Fruit fly (Drosophila melanogaster) whole organism, embryonic: Measurements from ENCODE around the gene CG15019.

Experiments
- BEAF-32 ChIP-seq: fragments of 200-800 bp; sonication (Bioruptor generic); optimal IDR thresholded peaks from 3 replicates; lab custom pipeline; 2017; ENCODE audit warnings: missing biosample characterization, missing genetic modification characterization, mild to moderate bottlenecking, moderate library complexity, missing genetic modification reagents
- CG10462 ChIP-seq: fragments of 200-800 bp; sonication (Bioruptor generic); optimal IDR thresholded peaks from 2 replicates; lab custom pipeline; 2016; ENCODE audit warnings: missing biosample characterization, missing genetic modification characterization
- CG11504 ChIP-seq: fragments of 200-800 bp; sonication (Bioruptor generic); optimal IDR thresholded peaks from 3 replicates; lab custom pipeline; 2019; ENCODE audit warnings: missing biosample characterization, mild to moderate bottlenecking, missing genetic modification characterization, moderate library complexity
- CG13894 ChIP-seq: fragments of 200-800 bp; sonication (Bioruptor generic); optimal IDR thresholded peaks from 3 replicates; lab custom pipeline; 2018; ENCODE audit warnings: missing biosample characterization, mild to moderate bottlenecking, missing genetic modification characterization, moderate library complexity
- CG1647 ChIP-seq: fragments of 200-800 bp; sonication (Bioruptor generic); optimal IDR thresholded peaks from 3 replicates; lab custom pipeline; 2016; ENCODE audit warnings: missing biosample characterization, missing genetic modification characterization
- CG16813 ChIP-seq: fragments of 200-800 bp; sonication (Bioruptor generic); IDR thresholded peaks from 3 replicates; pipeline ENCODE4 v1.3.6; 2022; ENCODE audit warnings: missing biosample characterization, missing genetic modification characterization; ENCODE audit not compliant: partially characterized antibody
- CG17186 ChIP-seq: fragments of 200-800 bp; sonication (Bioruptor generic); optimal IDR thresholded peaks from 3 replicates; lab custom pipeline; 2017; ENCODE audit warnings: missing biosample characterization, missing genetic modification reagents, missing genetic modification characterization
- CG17328 ChIP-seq: fragments of 200-800 bp; sonication (Bioruptor generic); IDR thresholded peaks from 2 replicates; pipeline ENCODE4 v1.3.6; 2022; ENCODE audit warnings: missing biosample characterization, missing genetic modification characterization
- CG17568 ChIP-seq: fragments of 200-800 bp; sonication (Bioruptor generic); optimal IDR thresholded peaks from 2 replicates; lab custom pipeline; 2018; ENCODE audit warnings: missing biosample characterization, mild to moderate bottlenecking, missing genetic modification characterization, moderate library complexity
- CG31224 ChIP-seq: fragments of 200-800 bp; sonication (Bioruptor generic); IDR thresholded peaks from 2 replicates; pipeline ENCODE4 v1.3.6; 2022; ENCODE audit warnings: missing biosample characterization, missing genetic modification characterization
- CG32532 ChIP-seq: fragments of 200-800 bp; sonication (Bioruptor generic); IDR thresholded peaks from 2 replicates; pipeline ENCODE4 v1.3.6; 2022; ENCODE audit warnings: missing biosample characterization, missing genetic modification characterization
- CG34224 ChIP-seq: fragments of 200-800 bp; sonication (Bioruptor generic); IDR thresholded peaks from 3 replicates; pipeline ENCODE4 v1.3.6; 2022; ENCODE audit warnings: missing biosample characterization, missing genetic modification characterization; ENCODE audit not compliant: partially characterized antibody
- CG3995 ChIP-seq: fragments of 200-800 bp; sonication (Bioruptor generic); optimal IDR thresholded peaks from 3 replicates; lab custom pipeline; 2016; ENCODE audit warnings: missing biosample characterization, missing genetic modification characterization
- CG4617 ChIP-seq: fragments of 200-800 bp; sonication (Bioruptor generic); optimal IDR thresholded peaks from 3 replicates; lab custom pipeline; 2016; ENCODE audit warnings: missing biosample characterization, missing genetic modification characterization, borderline replicate concordance
- CG5180 ChIP-seq: fragments of 200-800 bp; sonication (Bioruptor generic); optimal IDR thresholded peaks from 3 replicates; lab custom pipeline; 2017; ENCODE audit warnings: missing biosample characterization, missing genetic modification characterization, mild to moderate bottlenecking, moderate library complexity, missing genetic modification reagents
- CG6791 ChIP-seq: fragments of 200-800 bp; sonication (Bioruptor generic); IDR thresholded peaks from 3 replicates; pipeline ENCODE4 v1.3.6; 2022; ENCODE audit warnings: missing biosample characterization, missing genetic modification characterization; ENCODE audit not compliant: partially characterized antibody
- CG9437 ChIP-seq: fragments of 200-800 bp; sonication (Bioruptor generic); optimal IDR thresholded peaks from 2 replicates; lab custom pipeline; 2018; ENCODE audit warnings: missing biosample characterization, mild to moderate bottlenecking, missing genetic modification characterization
- CG9876 ChIP-seq: fragments of 200-800 bp; sonication (Bioruptor generic); optimal IDR thresholded peaks from 2 replicates; lab custom pipeline; 2016; ENCODE audit warnings: missing biosample characterization, missing genetic modification characterization
- CHES-1-like ChIP-seq: fragments of 200-800 bp; sonication (Bioruptor generic); optimal IDR thresholded peaks from 2 replicates; lab custom pipeline; 2016; ENCODE audit warnings: missing biosample characterization, missing genetic modification characterization
- Fer2 ChIP-seq: fragments of 200-800 bp; sonication (Bioruptor generic); optimal IDR thresholded peaks from 2 replicates; lab custom pipeline; 2018; ENCODE audit warnings: missing biosample characterization, mild to moderate bottlenecking, missing genetic modification characterization, moderate library complexity
- Gsc ChIP-seq: fragments of 200-800 bp; sonication (Bioruptor generic); IDR thresholded peaks from 2 replicates; pipeline ENCODE4 v1.3.6; 2022; ENCODE audit warnings: missing biosample characterization, missing genetic modification characterization
- HHEX ChIP-seq: fragments of 200-800 bp; sonication (Bioruptor generic); optimal IDR thresholded peaks from 3 replicates; lab custom pipeline; 2017; ENCODE audit warnings: missing biosample characterization, mild to moderate bottlenecking, missing genetic modification characterization, missing genetic modification reagents
- HmgZ ChIP-seq: fragments of 200-800 bp; sonication (Bioruptor generic); optimal IDR thresholded peaks from 2 replicates; lab custom pipeline; 2018; ENCODE audit warnings: missing biosample characterization, mild to moderate bottlenecking, missing genetic modification characterization
- Lhr ChIP-seq: fragments of 200-800 bp; sonication (Bioruptor generic); optimal IDR thresholded peaks from 3 replicates; lab custom pipeline; 2017; ENCODE audit warnings: mild to moderate bottlenecking, missing biosample characterization, missing genetic modification reagents, missing genetic modification characterization
- Med ChIP-seq: fragments of 200-800 bp; sonication (Bioruptor generic); peaks from one replicate; lab custom pipeline; 2016; ENCODE audit warnings: missing biosample characterization, missing genetic modification characterization, mild to moderate bottlenecking, inconsistent platforms, moderate library complexity
- NC2α ChIP-seq: fragments of 200-800 bp; sonication (Bioruptor generic); optimal IDR thresholded peaks from 2 replicates; lab custom pipeline; 2016; ENCODE audit warnings: missing biosample characterization, missing genetic modification characterization
- Scr ChIP-seq: fragments of 200-800 bp; sonication (Bioruptor generic); IDR thresholded peaks from 2 replicates; pipeline ENCODE4 v1.3.6; 2022; ENCODE audit warnings: missing biosample characterization, missing genetic modification characterization; ENCODE audit not compliant: partially characterized antibody
- Xrp1 ChIP-seq: fragments of 200-800 bp; sonication (Bioruptor generic); IDR thresholded peaks from 2 replicates; pipeline ENCODE4 v1.3.6; 2022; ENCODE audit warnings: missing biosample characterization, missing genetic modification characterization
- ase ChIP-seq: fragments of 200-800 bp; sonication (Bioruptor generic); IDR thresholded peaks from 3 replicates; pipeline ENCODE4 v1.3.6; 2022; ENCODE audit warnings: missing biosample characterization, missing genetic modification characterization
- ato ChIP-seq: fragments of 200-800 bp; sonication (Bioruptor generic); IDR thresholded peaks from 2 replicates; pipeline ENCODE4 v1.3.6; 2022; ENCODE audit warnings: missing biosample characterization, missing genetic modification characterization; ENCODE audit not compliant: partially characterized antibody
- az2 ChIP-seq: fragments of 200-800 bp; sonication (Bioruptor generic); optimal IDR thresholded peaks from 3 replicates; lab custom pipeline; 2016; ENCODE audit warnings: missing biosample characterization, missing genetic modification characterization
- bcd ChIP-seq: fragments of 200-800 bp; sonication (Bioruptor generic); optimal IDR thresholded peaks from 2 replicates; lab custom pipeline; 2017; ENCODE audit warnings: missing biosample characterization, mild to moderate bottlenecking, missing genetic modification characterization
- chm ChIP-seq: fragments of 200-800 bp; sonication (Bioruptor generic); IDR thresholded peaks from 2 replicates; pipeline ENCODE4 v1.3.6; 2022; ENCODE audit warnings: missing biosample characterization, missing genetic modification characterization
- dpn ChIP-seq, 2 experiments: fragments of 200-800 bp; sonication (Bioruptor generic); optimal IDR thresholded peaks; 3 replicates each; lab custom pipeline; 2016; ENCODE audit warnings: missing biosample characterization in 2 of 2, missing genetic modification characterization in 2 of 2
- exex ChIP-seq: fragments of 200-800 bp; sonication (Bioruptor generic); optimal IDR thresholded peaks from 4 replicates; lab custom pipeline; 2018; ENCODE audit warnings: missing biosample characterization, mild to moderate bottlenecking, missing genetic modification characterization, moderate library complexity
- gem ChIP-seq: fragments of 200-800 bp; sonication (Bioruptor generic); optimal IDR thresholded peaks from 2 replicates; lab custom pipeline; 2019; ENCODE audit warnings: missing biosample characterization, mild to moderate bottlenecking, missing genetic modification characterization, moderate library complexity
- grn ChIP-seq: fragments of 200-800 bp; sonication (Bioruptor generic); optimal IDR thresholded peaks from 3 replicates; lab custom pipeline; 2017; ENCODE audit warnings: missing biosample characterization, missing genetic modification characterization
- mirr ChIP-seq: fragments of 200-800 bp; sonication (Bioruptor generic); optimal IDR thresholded peaks from 3 replicates; lab custom pipeline; 2018; ENCODE audit warnings: missing biosample characterization, mild to moderate bottlenecking, missing genetic modification characterization
- prd ChIP-seq, 3 experiments: fragments of >200 bp in 2 of 3; fragments of 200-800 bp in 1 of 3; sonication (Bioruptor generic) in 1 of 3; optimal IDR thresholded peaks in 2 of 3; IDR thresholded peaks in 1 of 3; 2 replicates in 2 of 3; 3 replicates in 1 of 3; pipeline versions ENCODE4 v1.3.6 to Lab custom; 2017 to 2022; ENCODE audit warnings: missing biosample characterization in 1 of 3, missing genetic modification characterization in 1 of 3
- sug ChIP-seq: fragments of 200-800 bp; optimal IDR thresholded peaks from 2 replicates; lab custom pipeline; 2019; ENCODE audit warnings: missing biosample characterization, mild to moderate bottlenecking, missing genetic modification characterization, moderate library complexity
- usp ChIP-seq: fragments of >200 bp; optimal IDR thresholded peaks from 2 replicates; lab custom pipeline; 2017; ENCODE audit warnings: missing biosample characterization, missing genetic modification characterization
- vnd ChIP-seq: fragments of 200-800 bp; sonication (Bioruptor generic); IDR thresholded peaks from 3 replicates; pipeline ENCODE4 v1.3.6; 2022; ENCODE audit warnings: missing biosample characterization, missing genetic modification characterization; ENCODE audit not compliant: partially characterized antibody
- vvl ChIP-seq: fragments of 200-800 bp; sonication (Bioruptor generic); IDR thresholded peaks from 2 replicates; pipeline ENCODE4 v1.3.6; 2022; ENCODE audit warnings: missing biosample characterization, missing genetic modification characterization
- zen2 ChIP-seq: fragments of 200-800 bp; sonication (Bioruptor generic); IDR thresholded peaks from 3 replicates; pipeline ENCODE4 v1.3.6; 2022; ENCODE audit warnings: missing biosample characterization, missing genetic modification characterization; ENCODE audit not compliant: partially characterized antibody

Gene CG15019

DNA sequence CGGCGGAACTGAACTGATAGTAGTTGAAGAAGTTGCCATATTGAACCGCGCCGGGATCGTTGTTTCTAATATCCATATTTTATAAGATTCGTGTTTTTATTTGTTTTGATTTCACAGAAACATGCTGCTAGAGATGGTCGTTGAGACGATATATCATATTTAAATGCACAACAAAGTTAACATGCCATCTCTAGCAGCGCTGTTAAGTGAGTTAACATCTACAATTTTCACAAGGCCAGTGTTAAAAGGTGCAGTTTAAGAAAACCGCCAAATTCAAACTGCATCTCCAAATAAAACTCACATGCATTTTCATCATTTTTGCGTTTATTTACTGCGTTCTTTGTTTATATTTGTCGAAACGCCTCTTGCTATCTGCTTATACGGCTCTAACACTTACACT lies 38.5 kb downstream of the CG15019 start, which contains the start of gene CG11342 (continued):
- TF ChIP-seq HmgZ (tag; lab: Kevin White, UChicago): peak; percentile 42
- TF ChIP-seq Fer2 (tag; lab: Kevin White, UChicago): no peak
- peak; percentile 86 for TF ChIP-seq Med (GFP tag; lab: Kevin White, UChicago)
- peak; percentile 78 for TF ChIP-seq CG6791
- no peak for TF ChIP-seq CG17328 (GFP tag; lab: Robert Waterston, UW)
- 0 out of 2 replicates have a peak, but pooled peaks have one; percentile 12 for TF ChIP-seq ato (GFP tag; lab: Robert Waterston, UW)
- TF ChIP-seq CG31224 (GFP tag; lab: Robert Waterston, UW): no peak
- no peak for TF ChIP-seq CG17568
- peak; percentile 88 for TF ChIP-seq CG34224 (GFP tag; lab: Robert Waterston, UW)
- no peak for TF ChIP-seq Lhr (GFP tag; lab: Kevin White, UChicago)
- peak; percentile 11 for TF ChIP-seq CHES-1-like (GFP tag; lab: Kevin White, UChicago)
- TF ChIP-seq CG3995 (GFP tag; lab: Kevin White, UChicago): no peak
- peak; percentile 78 for TF ChIP-seq CG16813 (GFP tag; lab: Robert Waterston, UW)
- no peak for TF ChIP-seq Xrp1 (GFP tag; lab: Robert Waterston, UW)
- TF ChIP-seq vnd (GFP tag; lab: Robert Waterston, UW): peak; percentile 64
- no peak for TF ChIP-seq CG1647 (GFP tag; lab: Kevin White, UChicago)
- peak; percentile 85 for TF ChIP-seq Scr (GFP tag; lab: Robert Waterston, UW)
- TF ChIP-seq prd (optimal IDR thresholded peaks at IDR 0.05; lab: Kevin White, UChicago): no peak
- TF ChIP-seq prd (GFP tag; IDR thresholded peaks at IDR 0.05; lab: Robert Waterston, UW): no peak
- peak; percentile 35 for TF ChIP-seq CG4617 (GFP tag; lab: Kevin White, UChicago)
- TF ChIP-seq vvl: 0 out of 2 replicates have a peak, but pooled peaks have one; percentile 13
- no peak for TF ChIP-seq CG13894 (tag; lab: Kevin White, UChicago)
- peak; percentile 83 for TF ChIP-seq zen2 (GFP tag; lab: Robert Waterston, UW)

DNA sequence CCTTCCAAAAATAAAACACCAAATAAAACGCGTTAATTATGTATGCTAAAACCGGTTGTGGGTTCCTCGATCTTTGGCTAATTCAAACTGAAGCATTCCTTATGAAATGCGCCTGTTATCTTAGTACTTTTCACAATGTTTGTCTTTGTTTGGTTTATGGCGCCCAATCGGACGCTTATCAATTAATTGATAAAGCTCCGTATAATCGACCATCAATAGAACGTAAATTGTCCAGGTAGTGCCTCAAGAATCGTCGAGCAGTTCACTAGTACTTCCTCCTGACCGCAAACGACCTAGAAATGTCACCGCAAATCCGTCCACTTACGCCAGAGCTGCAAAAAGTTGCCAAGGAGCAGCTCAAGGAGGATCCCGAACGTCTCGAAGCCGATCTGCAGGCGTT lies 40.7 kb downstream of the CG15019 start, which contains the start of gene CG33514:
TSS of gene CG33514 (plus strand) at position 238 of the 400 bp plus-strand sequence.
- TF ChIP-seq sug (tag; lab: Kevin White, UChicago): peak; percentile 77
- TF ChIP-seq mirr: peak; percentile 2
- TF ChIP-seq Med (GFP tag; lab: Kevin White, UChicago): peak; percentile 25
- no peak for TF ChIP-seq BEAF-32
- TF ChIP-seq CG17186: no peak
- peak; percentile 46 for TF ChIP-seq grn (GFP tag; lab: Kevin White, UChicago)
- TF ChIP-seq exex (tag; lab: Kevin White, UChicago): peak; percentile 94
- 0 out of 2 replicates have a peak, but pooled peaks have one; percentile 3 for TF ChIP-seq chm (GFP tag; lab: Robert Waterston, UW)
- TF ChIP-seq, all 482 proteins: peak for 6

- TF ChIP-seq CG13894 (tag; lab: Kevin White, UChicago): no peak
- peak; percentile 76 for TF ChIP-seq CG10462 (GFP tag; lab: Kevin White, UChicago)
- TF ChIP-seq CG5180 (GFP tag; lab: Kevin White, UChicago): no peak
- peak; percentile 71 for TF ChIP-seq CG9437
- TF ChIP-seq mirr: no peak
- TF ChIP-seq CG9876: no peak
- peak; percentile 86 for TF ChIP-seq az2 (GFP tag; lab: Kevin White, UChicago)
- TF ChIP-seq usp (GFP tag; lab: Kevin White, UChicago): no peak
- no peak; the same call in 1 of the 2 replicates for TF ChIP-seq Gsc (GFP tag; lab: Robert Waterston, UW)
- peak in 1 of 2 experiments; percentile 87 for TF ChIP-seq dpn (GFP tag; optimal IDR thresholded peaks at IDR 0.05; lab: Kevin White, UChicago)
- TF ChIP-seq gem (tag; lab: Kevin White, UChicago): peak; percentile 93
- TF ChIP-seq CG32532 (GFP tag; lab: Robert Waterston, UW): peak; percentile 84
- TF ChIP-seq CG11504: no peak
- TF ChIP-seq ase: peak; percentile 61; the same call in 2 of the 3 replicates
- no peak for TF ChIP-seq HHEX
- no peak for TF ChIP-seq NC2α (GFP tag; lab: Kevin White, UChicago)
- no peak for TF ChIP-seq CG16813 (GFP tag; lab: Robert Waterston, UW)
- peak; percentile 47 for TF ChIP-seq bcd (GFP tag; lab: Kevin White, UChicago)
These were observed 41.7 kb downstream of the CG15019 start, which contains the start of the genes Cip4 and mRpS6 for dm6 chr3L:4363887-4364794. TSS of gene Cip4 (minus strand) at chr3L:4364102. TSS of gene mRpS6 (plus strand) at chr3L:4364550.
